Worm (Caenorhabditis elegans): ENCODE data around the gene ins-12.

The ins-12 gene

ce11 chrII:5578035-5578434, 23.6 kb downstream of the ins-12 start, which contains the start of gene T25E4.1:
Gene T25E4.1 (plus strand): TSS chrII:5578335.
- no peak for TF ChIP-seq lin-14 (GFP tag; optimal IDR thresholded peaks at IDR 0.05)
- no peak for TF ChIP-seq lin-15B (tag; optimal IDR thresholded peaks at IDR 0.05)
- TF ChIP-seq rnt-1 (tag; optimal IDR thresholded peaks at IDR 0.05): no peak
- no peak for TF ChIP-seq nhr-11 (tag; optimal IDR thresholded peaks at IDR 0.05)
- no peak for TF ChIP-seq grh-1 (GFP tag; IDR thresholded peaks at IDR 0.05)
- no peak for TF ChIP-seq unc-30 (tag; optimal IDR thresholded peaks at IDR 0.05)
- no peak for TF ChIP-seq lir-3 (tag; optimal IDR thresholded peaks at IDR 0.05; ENCODE audit: poor library complexity)
- TF ChIP-seq mep-1 (tag; optimal IDR thresholded peaks at IDR 0.05): no peak
- TF ChIP-seq ces-1 (GFP tag; optimal IDR thresholded peaks at IDR 0.05): no peak
- TF ChIP-seq sox-4 (tag; optimal IDR thresholded peaks at IDR 0.05): no peak
- no peak for TF ChIP-seq sup-37 (GFP tag; optimal IDR thresholded peaks at IDR 0.05)
- TF ChIP-seq nhr-71 (tag; optimal IDR thresholded peaks at IDR 0.05): no peak
- no peak for TF ChIP-seq tlp-1 (tag; optimal IDR thresholded peaks at IDR 0.05)
- TF ChIP-seq unc-98 (GFP tag; IDR thresholded peaks at IDR 0.05): no peak
- TF ChIP-seq unc-62 (GFP tag; optimal IDR thresholded peaks at IDR 0.05): no peak
- TF ChIP-seq ceh-82 (tag; optimal IDR thresholded peaks at IDR 0.05): no peak
- TF ChIP-seq efl-3 (GFP tag; optimal IDR thresholded peaks at IDR 0.05): no peak
- TF ChIP-seq fos-1 (tag; optimal IDR thresholded peaks at IDR 0.05): no peak
- TF ChIP-seq xbp-1 (tag; optimal IDR thresholded peaks at IDR 0.05): no peak

- TF ChIP-seq mep-1 (tag; optimal IDR thresholded peaks at IDR 0.05) (no peak), sox-4 (tag; optimal IDR thresholded peaks at IDR 0.05) (no peak), fkh-10 (GFP tag; optimal IDR thresholded peaks at IDR 0.05) (no peak), nhr-77 (tag; optimal IDR thresholded peaks at IDR 0.05) (no peak), xbp-1 (tag; optimal IDR thresholded peaks at IDR 0.05) (no peak), elt-2 (tag; optimal IDR thresholded peaks at IDR 0.05) (no peak), dsc-1 (tag; optimal IDR thresholded peaks at IDR 0.05) (no peak), ceh-90 (tag; optimal IDR thresholded peaks at IDR 0.05) (no peak), Y116A8C.19 (tag; optimal IDR thresholded peaks at IDR 0.05; ENCODE audit: borderline replicate concordance) (no peak), ceh-82 (tag; optimal IDR thresholded peaks at IDR 0.05) (no peak), sup-37 (GFP tag; optimal IDR thresholded peaks at IDR 0.05) (no peak), dpl-1 (GFP tag; optimal IDR thresholded peaks at IDR 0.05) (no peak), lsy-2 (tag; optimal IDR thresholded peaks at IDR 0.05) (no peak), hlh-4 (tag; optimal IDR thresholded peaks at IDR 0.05) (no peak), tbx-2 (tag; optimal IDR thresholded peaks at IDR 0.05) (no peak), fos-1 (tag; optimal IDR thresholded peaks at IDR 0.05) (no peak), hlh-17 (GFP tag; optimal IDR thresholded peaks at IDR 0.05; ENCODE audit: borderline replicate concordance) (no peak), pax-3 (tag; optimal IDR thresholded peaks at IDR 0.05) (no peak), isw-1 (GFP tag; IDR thresholded peaks at IDR 0.05) (no peak), nhr-76 (tag; optimal IDR thresholded peaks at IDR 0.05) (no peak)
These were observed 24.3 kb downstream of the ins-12 start for ce11 chrII:5578714-5579113.

- TF ChIP-seq mdl-1 (tag; optimal IDR thresholded peaks at IDR 0.05) (no peak), Y116A8C.19 (tag; optimal IDR thresholded peaks at IDR 0.05; ENCODE audit: borderline replicate concordance) (no peak), dsc-1 (tag; optimal IDR thresholded peaks at IDR 0.05) (no peak), ets-5 (GFP tag; IDR thresholded peaks at IDR 0.05) (no peak), sup-37 (GFP tag; optimal IDR thresholded peaks at IDR 0.05) (no peak), unc-62 (GFP tag; optimal IDR thresholded peaks at IDR 0.05) (no peak), snu-23 (GFP tag; optimal IDR thresholded peaks at IDR 0.05) (no peak), nhr-90 (tag; optimal IDR thresholded peaks at IDR 0.05; ENCODE audit: poor library complexity) (no peak), C16A3.4 (tag; optimal IDR thresholded peaks at IDR 0.05) (no peak), isw-1 (GFP tag; IDR thresholded peaks at IDR 0.05) (no peak), lin-35 (GFP tag; optimal IDR thresholded peaks at IDR 0.05) (no peak), C34B4.2 (tag; optimal IDR thresholded peaks at IDR 0.05) (no peak), unc-30 (tag; optimal IDR thresholded peaks at IDR 0.05) (no peak)
These were observed 24.8 kb downstream of the ins-12 start for ce11 chrII:5579236-5579635.

Measured in whole organism, L1 larva.